Worm (Caenorhabditis elegans) whole organism, L4 larva: ENCODE data around the gene C29H12.2.

ENCODE experiments used
- T20F7.1 ChIP-seq: fragments of 200-800 bp; sonication (Bioruptor generic); optimal IDR thresholded peaks from 2 replicates; lab custom pipeline; 2018; ENCODE audit warnings: mild to moderate bottlenecking, missing genetic modification characterization, missing compliant biosample characterization
- lir-3 ChIP-seq: sonication (generic microtip); optimal IDR thresholded peaks from 2 replicates; lab custom pipeline; 2016; ENCODE audit warnings: mild to moderate bottlenecking, missing genetic modification characterization, missing compliant biosample characterization
- snpc-4 ChIP-seq: fragments of 150-350 bp; optimal IDR thresholded peaks from 2 replicates; lab custom pipeline; 2014; ENCODE audit warnings: missing biosample characterization, missing genetic modification characterization
- zip-11 ChIP-seq: fragments of 200-800 bp; sonication (Bioruptor generic); IDR thresholded peaks from 2 replicates; pipeline ENCODE4 v1.3.6; 2022; ENCODE audit warnings: missing genetic modification characterization, missing compliant biosample characterization

- no peak for TF ChIP-seq snpc-4 (tag; lab: Kevin White, UChicago)
- TF ChIP-seq T20F7.1, result no peak
- TF ChIP-seq lir-3 (tag; lab: Kevin White, UChicago), result no peak
- no peak for TF ChIP-seq zip-11 (GFP tag; lab: Robert Waterston, UW)
Measured at ce11 chrII:6107773-6108172, 15.8 kb upstream of the C29H12.2 start.
